Fruit fly (Drosophila melanogaster) S2 (cell line): ENCODE data around the gene CG43091.

Experiments used
- CG8478 ChIP-seq: fragments of >200 bp; optimal IDR thresholded peaks from 2 replicates; lab custom pipeline; 2018
- CTCF ChIP-seq, 2 experiments: fragments of >200 bp; optimal IDR thresholded peaks; 2 replicates each; lab custom pipeline; 2018

- TF ChIP-seq CTCF (optimal IDR thresholded peaks at IDR 0.05; lab: Kevin White, UChicago) (no peak), CG8478 (lab: Kevin White, UChicago) (no peak)
Observed at dm6 chr3R:22767599-22767998, 934 bp downstream of the CG43091 start, which contains the start of gene CG13841.
